Fruit fly (Drosophila melanogaster): ENCODE results near the gene CG15386.
A peak's percentile ranks its signal among the peaks of the same experiment; 100 is the strongest.

Gene CG15386

dm6 chr2L:2172460-2173121 lies 44.5 kb downstream of the CG15386 start (continued):
- TF ChIP-seq bbx (GFP tag; IDR thresholded peaks at IDR 0.05; ENCODE audit: partially characterized antibody), result no peak
- TF ChIP-seq TFAM (GFP tag; optimal IDR thresholded peaks at IDR 0.05), result no peak
- no peak for TF ChIP-seq bab2 (GFP tag; optimal IDR thresholded peaks at IDR 0.05)
- no peak for TF ChIP-seq CG13296 (GFP tag; optimal IDR thresholded peaks at IDR 0.05)
- TF ChIP-seq nau (GFP tag; optimal IDR thresholded peaks at IDR 0.05), result no peak
- no peak for TF ChIP-seq CG6813 (GFP tag; optimal IDR thresholded peaks at IDR 0.05)
- no peak for TF ChIP-seq CG17186 (GFP tag; optimal IDR thresholded peaks at IDR 0.05)
- TF ChIP-seq zfh1 (GFP tag; IDR thresholded peaks at IDR 0.05), result no peak
- no peak for TF ChIP-seq Dp (GFP tag; optimal IDR thresholded peaks at IDR 0.05)
- TF ChIP-seq CG7271 (tag; optimal IDR thresholded peaks at IDR 0.05), result no peak
- TF ChIP-seq pros (GFP tag; optimal IDR thresholded peaks at IDR 0.05), result peak; percentile 38
- peak; percentile 4 for TF ChIP-seq dmrt11E (tag; optimal IDR thresholded peaks at IDR 0.05)
- no peak for TF ChIP-seq CG1233 (GFP tag; optimal IDR thresholded peaks at IDR 0.05)
- no peak for TF ChIP-seq pum (GFP tag; optimal IDR thresholded peaks at IDR 0.05)
- TF ChIP-seq ro (GFP tag; IDR thresholded peaks at IDR 0.05), result no peak
- no peak for TF ChIP-seq HLH4C (GFP tag; IDR thresholded peaks at IDR 0.05; ENCODE audit: partially characterized antibody)
- TF ChIP-seq crp (GFP tag; optimal IDR thresholded peaks at IDR 0.05), result no peak
- TF ChIP-seq h (optimal IDR thresholded peaks at IDR 0.05), result no peak
- TF ChIP-seq CG16815 (GFP tag; optimal IDR thresholded peaks at IDR 0.05), result no peak
- no peak for TF ChIP-seq esg (GFP tag; conservative IDR thresholded peaks at IDR 0.05)
- TF ChIP-seq CG14710 (tag; optimal IDR thresholded peaks at IDR 0.05), result peak; percentile 8
- no peak for TF ChIP-seq Hr3 (GFP tag; optimal IDR thresholded peaks at IDR 0.05)
- no peak for TF ChIP-seq Camta (GFP tag; optimal IDR thresholded peaks at IDR 0.05)
- no peak for TF ChIP-seq HLH3B (GFP tag; IDR thresholded peaks at IDR 0.05)
- TF ChIP-seq Dip2 (GFP tag; IDR thresholded peaks at IDR 0.05), result no peak
- no peak for TF ChIP-seq CG7963 (GFP tag; IDR thresholded peaks at IDR 0.05; ENCODE audit: partially characterized antibody)
- peak; percentile 4 for TF ChIP-seq CG7839 (tag; optimal IDR thresholded peaks at IDR 0.05)
- TF ChIP-seq br (optimal IDR thresholded peaks at IDR 0.05), result no peak
- no peak for TF ChIP-seq CG12299 (tag; optimal IDR thresholded peaks at IDR 0.05)
- TF ChIP-seq CG10979 (tag; optimal IDR thresholded peaks at IDR 0.05), result peak; percentile 37
- TF ChIP-seq Doc3 (GFP tag; IDR thresholded peaks at IDR 0.05; ENCODE audit: partially characterized antibody), result no peak
- no peak for TF ChIP-seq Meics (GFP tag; optimal IDR thresholded peaks at IDR 0.05)
- TF ChIP-seq D (optimal IDR thresholded peaks at IDR 0.05), result peak; percentile 98
- TF ChIP-seq D (GFP tag; optimal IDR thresholded peaks at IDR 0.05), result no peak
- peak; percentile 92 for TF ChIP-seq CG15479 (GFP tag; optimal IDR thresholded peaks at IDR 0.05)
- no peak for TF ChIP-seq CG13775 (GFP tag; optimal IDR thresholded peaks at IDR 0.05)
- no peak for TF ChIP-seq CG7928 (GFP tag; optimal IDR thresholded peaks at IDR 0.05)
- peak; percentile 4 for TF ChIP-seq kni (GFP tag; optimal IDR thresholded peaks at IDR 0.05)
- TF ChIP-seq Myb (GFP tag; optimal IDR thresholded peaks at IDR 0.05), result no peak
- TF ChIP-seq CG3847 (GFP tag; IDR thresholded peaks at IDR 0.05), result no peak
- TF ChIP-seq CG4730 (GFP tag; IDR thresholded peaks at IDR 0.05), result no peak
- TF ChIP-seq CG10654 (GFP tag; optimal IDR thresholded peaks at IDR 0.05), result no peak
- TF ChIP-seq bsh (GFP tag; optimal IDR thresholded peaks at IDR 0.05), result peak in 1 of 2 experiments; percentile 36
- TF ChIP-seq zen (tag; optimal IDR thresholded peaks at IDR 0.05), result peak; percentile 54
- no peak for TF ChIP-seq CG16813 (GFP tag; IDR thresholded peaks at IDR 0.05; ENCODE audit: partially characterized antibody)
- peak in 1 of 2 experiments; percentile 37 for TF ChIP-seq Pdp1 (GFP tag; optimal IDR thresholded peaks at IDR 0.05)
- TF ChIP-seq CG4404 (GFP tag; IDR thresholded peaks at IDR 0.05), result no peak
- no peak for TF ChIP-seq pan (optimal IDR thresholded peaks at IDR 0.05)
- TF ChIP-seq pan (GFP tag; optimal IDR thresholded peaks at IDR 0.05 in 1 of 2, IDR thresholded peaks at IDR 0.05 in 1 of 2), result no peak
- 0 out of 3 replicates have a peak, but pooled peaks have one; percentile 8 for TF ChIP-seq ci (GFP tag; IDR thresholded peaks at IDR 0.05)

Measured in whole organism, embryonic.